Fruit fly (Drosophila melanogaster) whole organism, embryonic: ENCODE results near the gene CG42558.
A peak's percentile ranks its signal among the peaks of the same experiment; 100 is the strongest.

Source experiments
- Atf6 ChIP-seq: fragments of 200-800 bp; sonication (Bioruptor generic); IDR thresholded peaks from 2 replicates; pipeline ENCODE4 v1.3.6; 2022; ENCODE audit warnings: missing biosample characterization, missing genetic modification characterization
- CG11504 ChIP-seq: fragments of 200-800 bp; sonication (Bioruptor generic); optimal IDR thresholded peaks from 3 replicates; lab custom pipeline; 2019; ENCODE audit warnings: missing biosample characterization, mild to moderate bottlenecking, missing genetic modification characterization, moderate library complexity
- CG13424 ChIP-seq: fragments of 200-800 bp; sonication (Bioruptor generic); optimal IDR thresholded peaks from 2 replicates; lab custom pipeline; 2019; ENCODE audit warnings: missing biosample characterization, mild to moderate bottlenecking, missing genetic modification characterization, moderate library complexity
- CG13775 ChIP-seq: fragments of 200-800 bp; sonication (Bioruptor generic); optimal IDR thresholded peaks from 3 replicates; lab custom pipeline; 2017; ENCODE audit warnings: missing biosample characterization, mild to moderate bottlenecking, missing genetic modification characterization
- CG13894 ChIP-seq: fragments of 200-800 bp; sonication (Bioruptor generic); optimal IDR thresholded peaks from 3 replicates; lab custom pipeline; 2018; ENCODE audit warnings: missing biosample characterization, mild to moderate bottlenecking, missing genetic modification characterization, moderate library complexity
- CG17186 ChIP-seq: fragments of 200-800 bp; sonication (Bioruptor generic); optimal IDR thresholded peaks from 3 replicates; lab custom pipeline; 2017; ENCODE audit warnings: missing biosample characterization, missing genetic modification reagents, missing genetic modification characterization
- CG1832 ChIP-seq: fragments of 200-800 bp; sonication (Bioruptor generic); optimal IDR thresholded peaks from 2 replicates; lab custom pipeline; 2017; ENCODE audit warnings: missing biosample characterization, mild to moderate bottlenecking, missing genetic modification characterization, inconsistent platforms
- CG32532 ChIP-seq: fragments of 200-800 bp; sonication (Bioruptor generic); IDR thresholded peaks from 2 replicates; pipeline ENCODE4 v1.3.6; 2022; ENCODE audit warnings: missing biosample characterization, missing genetic modification characterization
- CG6791 ChIP-seq: fragments of 200-800 bp; sonication (Bioruptor generic); IDR thresholded peaks from 3 replicates; pipeline ENCODE4 v1.3.6; 2022; ENCODE audit warnings: missing biosample characterization, missing genetic modification characterization; ENCODE audit not compliant: partially characterized antibody
- CG7271 ChIP-seq: fragments of 200-800 bp; sonication (Bioruptor generic); optimal IDR thresholded peaks from 2 replicates; lab custom pipeline; 2018; ENCODE audit warnings: missing biosample characterization, mild to moderate bottlenecking, missing genetic modification characterization, moderate library complexity
- CG7372 ChIP-seq: fragments of 200-800 bp; sonication (Bioruptor generic); IDR thresholded peaks from 2 replicates; pipeline ENCODE4 v1.3.6; 2022; ENCODE audit warnings: missing biosample characterization, missing genetic modification characterization
- CG7839 ChIP-seq: fragments of 200-800 bp; sonication (Bioruptor generic); optimal IDR thresholded peaks from 3 replicates; lab custom pipeline; 2018; ENCODE audit warnings: missing biosample characterization, mild to moderate bottlenecking, missing genetic modification characterization, moderate library complexity
- CG7928 ChIP-seq: fragments of 200-800 bp; sonication (Bioruptor generic); optimal IDR thresholded peaks from 2 replicates; lab custom pipeline; 2017; ENCODE audit warnings: missing biosample characterization, mild to moderate bottlenecking, missing genetic modification characterization
- CG8281 ChIP-seq: fragments of 200-800 bp; sonication (Bioruptor generic); optimal IDR thresholded peaks from 2 replicates; lab custom pipeline; 2018; ENCODE audit warnings: missing biosample characterization, mild to moderate bottlenecking, missing genetic modification characterization, moderate library complexity
- CG8290 ChIP-seq, 3 experiments: fragments of 200-800 bp; sonication (Bioruptor generic); optimal IDR thresholded peaks; 2 replicates each; lab custom pipeline; 2016 to 2019; ENCODE audit warnings: missing biosample characterization in 3 of 3, missing genetic modification characterization in 3 of 3, mild to moderate bottlenecking in 2 of 3, moderate library complexity in 1 of 3
- CHES-1-like ChIP-seq: fragments of 200-800 bp; sonication (Bioruptor generic); optimal IDR thresholded peaks from 2 replicates; lab custom pipeline; 2016; ENCODE audit warnings: missing biosample characterization, missing genetic modification characterization
- Dip2 ChIP-seq: fragments of 200-800 bp; sonication (Bioruptor generic); IDR thresholded peaks from 2 replicates; pipeline ENCODE4 v1.3.6; 2022; ENCODE audit warnings: missing biosample characterization, missing genetic modification characterization
- Dp ChIP-seq: fragments of 200-800 bp; sonication (Bioruptor generic); optimal IDR thresholded peaks from 2 replicates; lab custom pipeline; 2018; ENCODE audit warnings: missing biosample characterization, mild to moderate bottlenecking, missing genetic modification characterization, moderate library complexity
- E2f2 ChIP-seq: fragments of 200-800 bp; sonication (Bioruptor generic); IDR thresholded peaks from 2 replicates; pipeline ENCODE4 v1.3.6; 2022; ENCODE audit warnings: missing biosample characterization, missing genetic modification characterization
- Ets65A ChIP-seq: fragments of 200-800 bp; sonication (Bioruptor generic); peaks from one replicate; lab custom pipeline; 2016; ENCODE audit warnings: missing biosample characterization, missing genetic modification characterization
- HLH3B ChIP-seq: fragments of 200-800 bp; sonication (Bioruptor generic); IDR thresholded peaks from 2 replicates; pipeline ENCODE4 v1.3.6; 2022; ENCODE audit warnings: missing biosample characterization, missing genetic modification characterization
- Hmr ChIP-seq: fragments of 200-800 bp; sonication (Bioruptor generic); optimal IDR thresholded peaks from 3 replicates; lab custom pipeline; 2017; ENCODE audit warnings: mild to moderate bottlenecking, missing biosample characterization, missing genetic modification reagents, missing genetic modification characterization
- NFAT ChIP-seq: fragments of 200-800 bp; sonication (Bioruptor generic); IDR thresholded peaks from 2 replicates; pipeline ENCODE4 v1.3.6; 2022; ENCODE audit warnings: missing biosample characterization, missing genetic modification characterization
- NK7.1 ChIP-seq: fragments of 200-800 bp; sonication (Bioruptor generic); optimal IDR thresholded peaks from 3 replicates; lab custom pipeline; 2016; ENCODE audit warnings: missing biosample characterization, missing genetic modification characterization
- Rfx ChIP-seq: fragments of 200-800 bp; sonication (Bioruptor generic); IDR thresholded peaks from 2 replicates; pipeline ENCODE4 v1.3.6; 2022; ENCODE audit warnings: missing biosample characterization, missing genetic modification characterization
- Sox102F ChIP-seq: fragments of 200-800 bp; sonication (Bioruptor generic); optimal IDR thresholded peaks from 2 replicates; lab custom pipeline; 2018; ENCODE audit warnings: missing biosample characterization, mild to moderate bottlenecking, missing genetic modification characterization, moderate library complexity
- Ssrp ChIP-seq: fragments of 200-800 bp; sonication (Bioruptor generic); optimal IDR thresholded peaks from 2 replicates; lab custom pipeline; 2018; ENCODE audit warnings: missing biosample characterization, mild to moderate bottlenecking, missing genetic modification characterization, moderate library complexity
- Usf ChIP-seq: fragments of 200-800 bp; sonication (Bioruptor generic); optimal IDR thresholded peaks from 2 replicates; lab custom pipeline; 2017; ENCODE audit warnings: missing genotype, missing biosample characterization, missing genetic modification characterization
- Xbp1 ChIP-seq: fragments of 200-800 bp; sonication (Bioruptor generic); optimal IDR thresholded peaks from 3 replicates; lab custom pipeline; 2016; ENCODE audit warnings: missing biosample characterization, mild to moderate bottlenecking, missing genetic modification characterization
- al ChIP-seq: fragments of 200-800 bp; sonication (Bioruptor generic); IDR thresholded peaks from 2 replicates; pipeline ENCODE4 v1.3.6; 2022; ENCODE audit warnings: missing biosample characterization, missing genetic modification characterization
- cg ChIP-seq: fragments of 200-800 bp; sonication (Bioruptor generic); optimal IDR thresholded peaks from 3 replicates; lab custom pipeline; 2019; ENCODE audit warnings: missing biosample characterization, mild to moderate bottlenecking, missing genetic modification characterization, moderate library complexity
- esg ChIP-seq: fragments of 200-800 bp; sonication (Bioruptor generic); conservative IDR thresholded peaks from 2 replicates; pipeline ENCODE4 v1.3.6; 2022; ENCODE audit warnings: missing biosample characterization, missing genetic modification characterization
- gem ChIP-seq: fragments of 200-800 bp; sonication (Bioruptor generic); optimal IDR thresholded peaks from 2 replicates; lab custom pipeline; 2019; ENCODE audit warnings: missing biosample characterization, mild to moderate bottlenecking, missing genetic modification characterization, moderate library complexity
- hb ChIP-seq: fragments of 200-800 bp; sonication (Bioruptor generic); IDR thresholded peaks from 3 replicates; pipeline ENCODE4 v1.3.6; 2022; ENCODE audit warnings: missing biosample characterization, missing genetic modification characterization; ENCODE audit not compliant: partially characterized antibody
- jing ChIP-seq: fragments of 200-800 bp; sonication (Bioruptor generic); optimal IDR thresholded peaks from 2 replicates; lab custom pipeline; 2018; ENCODE audit warnings: missing biosample characterization, mild to moderate bottlenecking, missing genetic modification characterization
- mam ChIP-seq: fragments of 200-800 bp; sonication (Bioruptor generic); optimal IDR thresholded peaks from 3 replicates; lab custom pipeline; 2016; ENCODE audit warnings: missing biosample characterization, missing genetic modification characterization
- pho ChIP-seq: fragments of 200-800 bp; sonication (Bioruptor generic); optimal IDR thresholded peaks from 2 replicates; lab custom pipeline; 2016; ENCODE audit warnings: missing biosample characterization, missing genetic modification characterization
- sc ChIP-seq, 3 experiments: fragments of >200 bp in 2 of 3; fragments of 200-800 bp in 1 of 3; sonication (Bioruptor generic) in 1 of 3; optimal IDR thresholded peaks; 2 replicates in 2 of 3; 3 replicates in 1 of 3; lab custom pipeline; 2017; ENCODE audit warnings: mild to moderate bottlenecking in 1 of 3, missing biosample characterization in 1 of 3, missing genetic modification characterization in 1 of 3, missing genetic modification reagents in 1 of 3
- sd ChIP-seq: fragments of 200-800 bp; sonication (Bioruptor generic); optimal IDR thresholded peaks from 3 replicates; lab custom pipeline; 2018; ENCODE audit warnings: missing biosample characterization, mild to moderate bottlenecking, missing genetic modification characterization, moderate library complexity
- sug ChIP-seq: fragments of 200-800 bp; optimal IDR thresholded peaks from 2 replicates; lab custom pipeline; 2019; ENCODE audit warnings: missing biosample characterization, mild to moderate bottlenecking, missing genetic modification characterization, moderate library complexity
- tap ChIP-seq: fragments of 200-800 bp; optimal IDR thresholded peaks from 3 replicates; lab custom pipeline; 2019; ENCODE audit warnings: missing biosample characterization, mild to moderate bottlenecking, missing genetic modification characterization, moderate library complexity
- twi ChIP-seq: fragments of 200-800 bp; optimal IDR thresholded peaks from 2 replicates; lab custom pipeline; 2019; ENCODE audit warnings: missing biosample characterization, mild to moderate bottlenecking, missing genetic modification characterization, moderate library complexity
- unpg ChIP-seq: fragments of 200-800 bp; sonication (Bioruptor generic); optimal IDR thresholded peaks from 3 replicates; lab custom pipeline; 2018; ENCODE audit warnings: missing biosample characterization, mild to moderate bottlenecking, missing genetic modification characterization, moderate library complexity
- vvl ChIP-seq: fragments of 200-800 bp; sonication (Bioruptor generic); IDR thresholded peaks from 2 replicates; pipeline ENCODE4 v1.3.6; 2022; ENCODE audit warnings: missing biosample characterization, missing genetic modification characterization

The CG42558 gene

DNA sequence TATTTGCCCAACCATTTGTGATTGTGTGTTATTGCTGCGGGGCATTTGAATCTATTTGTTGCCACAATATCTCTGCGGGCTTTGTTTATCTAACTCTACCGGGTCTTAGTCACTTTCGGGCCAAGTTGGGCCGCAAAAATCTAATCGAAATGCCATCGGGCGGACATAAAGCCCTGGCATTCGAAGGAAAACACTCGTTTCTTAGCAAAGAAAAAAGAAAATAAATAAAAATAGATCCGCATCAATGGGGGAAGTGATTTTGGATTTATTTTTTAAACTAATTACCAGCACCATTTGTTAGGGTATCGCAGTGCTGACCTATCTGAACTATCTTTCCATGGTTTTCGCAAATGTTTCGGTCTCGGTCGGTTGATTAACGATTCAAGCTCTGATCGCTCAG is 34.5 kb upstream of the CG42558 start (continued):
- TF ChIP-seq CG8290 (GFP tag; optimal IDR thresholded peaks at IDR 0.05; lab: Kevin White, UChicago) (no peak), CG8290 (tag; optimal IDR thresholded peaks at IDR 0.05; lab: Kevin White, UChicago) (no peak), Rfx (GFP tag; lab: Robert Waterston, UW) (peak; percentile 47; the same call in 1 of the 2 replicates), CG32532 (0 out of 2 replicates have a peak, but pooled peaks have one; percentile 24), Atf6 (peak; percentile 30; the same call in 1 of the 2 replicates), sug (tag; lab: Kevin White, UChicago) (peak; percentile 25), CG13775 (GFP tag; lab: Kevin White, UChicago) (no peak), pho (GFP tag; lab: Kevin White, UChicago) (no peak), NK7.1 (GFP tag; lab: Kevin White, UChicago) (no peak), gem (tag; lab: Kevin White, UChicago) (peak; percentile 23), twi (tag; lab: Kevin White, UChicago) (no peak), al (GFP tag; lab: Robert Waterston, UW) (peak; percentile 34; the same call in 1 of the 2 replicates), NFAT (GFP tag; lab: Robert Waterston, UW) (peak; percentile 19; the same call in 1 of the 2 replicates), esg (GFP tag; lab: Robert Waterston, UW) (0 out of 2 replicates have a peak, but pooled peaks have one; percentile 10), mam (no peak)
- TF ChIP-seq, all 482 proteins: peak for 21

DNA sequence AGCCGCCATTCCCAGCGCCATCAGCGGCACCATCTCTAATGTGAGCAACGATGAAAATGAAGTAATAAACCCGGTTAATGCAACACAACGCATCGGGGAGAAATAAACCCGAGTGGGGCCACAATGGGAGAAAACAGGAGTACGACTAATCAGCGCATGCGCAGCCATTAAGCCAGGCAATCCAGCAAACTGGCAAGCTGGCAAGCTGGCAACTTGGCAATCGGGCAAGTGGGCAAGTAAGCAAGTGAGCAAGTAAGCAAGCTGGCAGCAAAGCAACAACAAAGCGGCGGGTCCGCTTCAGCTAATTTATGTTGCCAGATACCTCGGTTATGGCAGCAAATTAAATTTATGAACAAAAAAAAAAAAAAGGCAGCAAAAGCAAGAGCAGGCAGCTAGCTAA is 33.5 kb upstream of the CG42558 start:
- TF ChIP-seq CG8281 (tag; lab: Kevin White, UChicago) (peak; percentile 94), HLH3B (no peak)

DNA sequence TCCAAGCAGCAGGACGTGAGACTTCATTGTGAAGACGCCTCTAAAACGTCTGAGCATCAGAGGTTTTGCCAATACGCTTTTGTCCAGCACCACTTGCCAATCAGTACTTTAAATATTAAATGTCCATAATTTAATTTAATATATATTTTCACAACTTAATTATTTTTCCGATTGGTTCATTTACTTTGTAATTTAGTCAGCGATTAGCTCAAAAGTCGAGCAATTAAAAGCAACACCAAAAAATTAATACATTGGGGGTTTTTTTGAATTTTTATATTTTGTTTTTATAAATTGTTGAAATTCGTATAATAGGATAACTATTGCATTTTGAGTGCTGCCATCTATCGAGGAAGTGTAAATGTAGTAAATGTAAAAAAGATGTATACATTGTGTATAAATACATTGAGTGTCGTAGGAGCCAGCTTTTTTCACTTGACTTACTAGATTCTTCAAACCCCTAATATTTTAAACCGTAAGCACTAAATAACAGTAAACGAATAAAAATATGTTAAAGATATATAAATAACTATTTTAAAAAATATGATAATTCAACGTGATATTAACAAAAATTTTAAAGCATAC is 29.2 kb upstream of the CG42558 start, which contains the start of gene CG15517:
TSS of gene CG15517 (minus strand) at position 51 of the 582 bp plus-strand sequence.
- no peak for TF ChIP-seq CG7271 (tag; lab: Kevin White, UChicago)
- TF ChIP-seq CHES-1-like (GFP tag; lab: Kevin White, UChicago), result no peak
- TF ChIP-seq Sox102F, result peak; percentile 6
- peak; percentile 20 for TF ChIP-seq Xbp1 (GFP tag; lab: Kevin White, UChicago)
- TF ChIP-seq Hmr (GFP tag; lab: Kevin White, UChicago), result peak; percentile 18
- TF ChIP-seq cg (GFP tag; lab: Kevin White, UChicago), result peak; percentile 2
- TF ChIP-seq Dip2, result peak; percentile 18; the same call in 1 of the 2 replicates
- peak; percentile 60; the same call in 1 of the 3 replicates for TF ChIP-seq CG6791 (GFP tag; lab: Robert Waterston, UW)
- TF ChIP-seq CG1832 (GFP tag; lab: Kevin White, UChicago), result no peak
- TF ChIP-seq sug (tag; lab: Kevin White, UChicago), result peak; percentile 12
- TF ChIP-seq Ets65A, result peak; percentile 53
- TF ChIP-seq E2f2, result 0 out of 2 replicates have a peak, but pooled peaks have one; percentile 18
- peak; percentile 17 for TF ChIP-seq sd
- TF ChIP-seq jing (GFP tag; lab: Kevin White, UChicago), result no peak
- TF ChIP-seq CG17186 (GFP tag; lab: Kevin White, UChicago), result no peak
- TF ChIP-seq CG7839 (tag; lab: Kevin White, UChicago), result peak; percentile 38
- peak; percentile 3 for TF ChIP-seq CG13894
- peak; percentile 2 for TF ChIP-seq Dp
- no peak for TF ChIP-seq hb
- peak; percentile 45; the same call in 1 of the 2 replicates for TF ChIP-seq CG7372 (GFP tag; lab: Robert Waterston, UW)
- no peak for TF ChIP-seq CG8290 (GFP tag; optimal IDR thresholded peaks at IDR 0.05; lab: Kevin White, UChicago)
- no peak for TF ChIP-seq CG8290 (tag; optimal IDR thresholded peaks at IDR 0.05; lab: Kevin White, UChicago)
- no peak for TF ChIP-seq tap (tag; lab: Kevin White, UChicago)
- no peak for TF ChIP-seq sc (optimal IDR thresholded peaks at IDR 0.05; lab: Kevin White, UChicago)
- no peak for TF ChIP-seq sc (GFP tag; optimal IDR thresholded peaks at IDR 0.05; lab: Kevin White, UChicago)
- TF ChIP-seq CG13424 (tag; lab: Kevin White, UChicago), result peak; percentile 4
- no peak for TF ChIP-seq CG7928 (GFP tag; lab: Kevin White, UChicago)
- peak; percentile 27 for TF ChIP-seq Ssrp (tag; lab: Kevin White, UChicago)
- no peak for TF ChIP-seq Usf (GFP tag; lab: Kevin White, UChicago)
- TF ChIP-seq CG11504 (tag; lab: Kevin White, UChicago), result peak; percentile 70
- TF ChIP-seq unpg, result peak; percentile 6
- peak; percentile 85 for TF ChIP-seq vvl
